Worm (Caenorhabditis elegans) whole organism, dauer: Measurements from ENCODE around the gene gex-4.

Experiments
- unc-62 ChIP-seq: sonication (generic microtip); optimal IDR thresholded peaks from 2 replicates; lab custom pipeline; 2017; ENCODE audit warnings: missing biosample characterization, missing genetic modification reagents, missing genetic modification characterization

The gex-4 gene

DNA sequence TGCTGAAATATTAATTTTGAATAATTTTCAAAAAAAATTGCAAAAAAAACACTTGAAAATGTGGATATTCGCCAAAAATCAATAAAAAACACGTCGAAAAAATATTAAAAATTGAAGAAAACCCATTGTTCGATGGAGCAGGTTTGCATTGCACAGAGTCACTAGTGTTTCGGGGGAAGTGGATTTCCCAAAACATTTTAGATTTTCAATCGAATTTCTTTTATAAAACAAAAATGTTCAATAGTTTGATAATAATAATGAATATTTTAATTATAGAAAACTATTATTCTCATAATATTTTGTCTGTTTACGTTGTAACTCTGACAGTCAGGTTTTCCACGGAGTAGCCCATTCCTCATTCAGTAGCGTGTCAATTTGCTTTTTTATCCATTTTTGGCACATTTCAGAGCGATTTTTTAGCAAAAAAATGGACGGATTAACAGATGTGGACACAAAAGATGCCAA lies at the start of gene gex-4, which contains the start of gene gphr-1:
TSS of gene gex-4 (minus strand) at position 2 of the 465 bp plus-strand sequence.
TSS of gene gphr-1 (plus strand) at position 415 of the 465 bp plus-strand sequence.
- TF ChIP-seq unc-62 (GFP tag; lab: Kevin White, UChicago), result no peak

DNA sequence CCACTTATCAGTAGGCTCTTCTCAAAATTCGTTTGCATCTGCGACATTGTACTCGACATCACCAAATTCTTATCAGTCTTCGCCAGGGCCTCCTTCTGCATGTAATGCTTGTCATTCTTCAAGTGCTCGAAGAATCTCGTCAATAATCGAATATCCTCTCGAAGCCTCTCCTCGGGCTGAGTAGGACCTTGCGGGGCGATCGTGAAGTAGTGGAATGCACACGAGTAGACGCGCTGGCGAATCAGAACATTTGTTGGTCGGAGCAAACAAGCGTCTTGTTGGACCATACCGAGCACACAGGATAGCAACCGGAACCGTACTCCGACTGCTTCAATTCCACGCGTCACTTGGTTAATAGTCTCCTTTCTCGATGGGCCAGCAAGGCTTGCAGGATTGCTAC lies 42.0 kb upstream of the gex-4 start:
- TF ChIP-seq unc-62 (GFP tag; lab: Kevin White, UChicago), result no peak

DNA sequence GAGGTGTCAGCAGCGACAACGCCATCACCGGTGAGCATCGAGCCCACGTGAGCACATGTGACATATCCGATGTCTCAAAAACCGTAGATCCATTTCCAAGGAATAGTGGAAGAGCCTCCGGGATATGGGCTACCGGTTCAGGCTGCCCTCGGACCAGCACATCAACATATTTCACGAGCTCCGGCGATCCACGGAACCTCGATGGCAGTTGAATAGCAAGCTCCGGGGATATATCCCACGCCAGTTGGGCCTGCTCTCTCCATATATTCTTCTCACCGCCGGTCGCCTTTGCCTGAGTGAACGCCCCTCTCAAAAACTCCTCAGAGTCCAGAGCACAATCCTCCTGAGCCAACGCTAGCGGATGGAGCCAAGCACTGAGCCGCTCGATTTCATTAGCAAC lies 41.4 kb upstream of the gex-4 start:
- TF ChIP-seq unc-62 (GFP tag; lab: Kevin White, UChicago), result no peak

DNA sequence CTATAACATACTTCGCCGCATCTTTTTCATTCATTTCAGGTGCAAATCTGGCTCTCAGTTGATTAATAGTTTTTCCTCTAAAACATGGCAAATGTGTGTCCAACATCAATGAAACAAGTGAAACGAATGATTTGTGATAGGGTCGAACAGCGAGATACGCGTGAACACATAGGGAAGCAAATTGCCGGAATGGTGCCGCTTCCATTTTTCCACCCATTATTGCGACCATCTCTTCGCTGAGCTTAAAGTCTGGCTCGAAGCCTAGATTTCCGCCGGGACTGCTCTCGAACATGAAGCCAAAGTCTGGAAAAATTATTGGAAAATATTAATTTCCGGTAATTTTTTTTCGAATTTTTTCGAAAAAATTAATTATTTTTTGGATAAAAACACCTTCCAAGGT lies 34.9 kb upstream of the gex-4 start:
- TF ChIP-seq unc-62 (GFP tag; lab: Kevin White, UChicago), result no peak

DNA sequence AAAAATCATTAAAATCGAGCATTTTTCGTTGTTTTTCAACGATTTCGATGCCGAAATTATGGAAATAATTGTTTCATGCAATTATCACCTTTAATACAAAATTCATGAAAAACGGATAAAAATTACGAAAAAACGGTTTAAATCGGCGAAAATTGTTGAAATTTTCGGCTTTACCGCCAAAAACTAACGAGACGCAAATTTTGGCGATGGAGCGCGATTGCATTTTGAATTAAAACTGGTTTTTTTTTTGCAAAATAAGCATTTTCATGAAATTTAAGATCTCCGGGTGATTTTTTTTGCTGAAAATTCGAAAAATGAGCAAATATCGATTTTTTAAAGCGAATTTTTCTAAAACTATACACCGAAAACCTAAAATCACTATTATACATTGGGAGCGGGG lies 32.7 kb upstream of the gex-4 start:
- no peak for TF ChIP-seq unc-62 (GFP tag; lab: Kevin White, UChicago)

DNA sequence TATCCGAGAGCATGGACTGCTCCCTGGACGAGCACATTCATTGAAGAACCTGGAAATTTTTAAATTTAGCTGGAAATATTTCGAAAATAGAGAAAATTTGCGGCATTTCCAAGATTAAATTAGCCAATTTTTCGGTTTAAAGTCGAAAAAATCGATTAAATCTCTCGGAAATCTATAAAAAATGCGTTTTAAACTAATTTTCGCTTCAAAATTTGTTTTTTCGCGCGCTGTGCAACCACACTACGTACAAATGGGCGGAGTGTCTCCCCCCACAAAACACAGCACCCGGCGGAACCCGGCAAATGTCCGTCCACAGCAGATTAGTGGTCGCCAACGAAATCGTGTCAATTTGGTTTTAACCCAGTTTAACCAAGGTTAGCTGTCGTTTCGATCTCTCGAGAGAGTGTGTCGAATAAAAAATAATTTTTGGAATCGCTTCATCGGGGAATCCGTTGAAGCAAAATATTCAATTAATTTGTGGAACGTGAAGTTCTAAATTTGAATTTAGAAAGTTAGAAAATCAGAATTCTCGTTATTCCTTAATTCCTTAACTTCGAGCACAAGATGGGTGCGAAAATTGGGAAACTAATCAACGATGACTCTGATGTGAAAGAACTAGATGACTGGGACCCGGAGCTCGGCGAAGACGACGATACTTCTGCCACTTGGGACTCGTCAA lies 31.8 kb upstream of the gex-4 start, which contains the start of the genes tim-1 and Y75B8A.23:
TSS of gene tim-1 (minus strand) at position 51 of the 679 bp plus-strand sequence.
TSS of gene Y75B8A.23 (plus strand) at position 547 of the 679 bp plus-strand sequence.
- no peak for TF ChIP-seq unc-62 (GFP tag; lab: Kevin White, UChicago)

DNA sequence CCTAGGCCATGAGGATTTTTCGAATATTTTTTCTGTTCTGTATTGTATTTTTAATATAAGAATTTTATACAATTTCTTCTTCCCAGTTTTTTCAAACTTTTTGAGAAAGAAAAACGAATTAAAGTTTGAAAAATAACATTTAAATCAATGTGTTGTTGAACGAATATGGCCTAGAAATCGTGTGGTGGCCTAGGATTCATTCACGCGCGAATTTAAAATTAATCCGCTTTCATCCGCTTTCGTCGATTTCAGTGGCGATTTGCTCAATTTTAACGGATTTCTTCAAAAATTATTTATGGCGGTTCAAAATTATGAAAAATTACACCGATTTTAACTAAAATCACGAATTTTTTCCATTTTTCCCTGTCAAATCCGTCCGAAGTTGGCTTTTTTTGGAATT lies 28.9 kb upstream of the gex-4 start:
- TF ChIP-seq unc-62 (GFP tag; lab: Kevin White, UChicago), result no peak

DNA sequence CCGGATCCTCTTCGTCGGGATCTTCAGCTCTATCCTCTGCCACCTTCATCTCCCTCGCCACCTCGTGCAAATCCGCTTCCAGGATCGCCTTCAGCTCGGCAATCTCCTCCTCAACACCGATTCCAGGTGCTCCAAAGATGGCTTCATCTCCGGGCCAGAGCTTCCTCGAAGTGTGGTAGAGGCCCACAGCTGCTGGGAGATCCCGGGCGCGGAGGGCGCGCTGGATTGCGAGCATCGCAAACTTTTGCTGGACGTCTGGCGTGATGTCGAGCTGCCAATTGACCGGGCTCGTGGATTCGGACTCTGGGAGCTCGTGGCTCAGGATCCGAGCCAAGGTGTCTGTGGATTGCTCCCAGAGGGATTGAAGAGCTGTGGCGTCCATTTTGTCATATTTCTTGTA lies 27.1 kb upstream of the gex-4 start:
- TF ChIP-seq unc-62 (GFP tag; lab: Kevin White, UChicago), result no peak

DNA sequence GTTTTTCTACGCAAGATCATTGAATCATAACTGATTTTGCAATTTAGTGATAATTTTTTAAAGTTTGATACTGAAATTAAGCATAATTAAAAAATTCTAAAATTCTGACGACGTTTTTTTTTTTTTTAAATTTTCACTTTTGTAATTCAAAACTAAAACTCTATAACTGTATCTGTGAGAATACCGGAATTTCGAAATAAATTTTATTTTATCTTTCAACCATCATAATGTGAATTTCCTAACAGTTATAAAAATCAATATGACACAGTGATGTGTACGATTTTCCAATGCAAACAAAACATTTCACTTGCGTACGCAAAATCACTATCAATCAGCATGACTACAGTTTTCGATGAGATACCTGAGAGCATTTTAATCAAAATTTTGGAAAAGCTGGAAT lies 17.5 kb upstream of the gex-4 start, which contains the start of the genes grl-15 and fbxa-89:
TSS of gene grl-15 (minus strand) at position 101 of the 400 bp plus-strand sequence.
TSS of gene fbxa-89 (plus strand) at position 271 of the 400 bp plus-strand sequence.
- no peak for TF ChIP-seq unc-62 (GFP tag; lab: Kevin White, UChicago)

DNA sequence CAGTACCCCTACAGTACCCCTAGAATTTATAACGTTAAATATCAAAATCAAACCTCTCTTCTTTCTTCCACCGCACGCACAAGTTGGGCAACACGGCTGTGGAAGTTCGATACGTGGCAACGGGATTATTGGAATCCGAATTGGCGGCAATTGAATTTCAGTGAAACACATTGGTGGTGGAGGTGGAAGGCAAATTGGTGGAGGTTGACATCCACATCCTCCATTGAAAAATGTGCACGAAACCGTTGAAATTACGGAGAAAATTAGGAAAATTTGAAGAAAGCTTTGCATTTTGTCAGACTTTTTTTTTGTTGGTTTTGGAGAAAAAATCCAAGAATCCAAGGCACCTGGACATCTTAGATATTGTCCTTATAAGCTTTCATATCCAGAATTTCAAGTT lies 16.9 kb upstream of the gex-4 start:
- TF ChIP-seq unc-62 (GFP tag; lab: Kevin White, UChicago), result no peak

DNA sequence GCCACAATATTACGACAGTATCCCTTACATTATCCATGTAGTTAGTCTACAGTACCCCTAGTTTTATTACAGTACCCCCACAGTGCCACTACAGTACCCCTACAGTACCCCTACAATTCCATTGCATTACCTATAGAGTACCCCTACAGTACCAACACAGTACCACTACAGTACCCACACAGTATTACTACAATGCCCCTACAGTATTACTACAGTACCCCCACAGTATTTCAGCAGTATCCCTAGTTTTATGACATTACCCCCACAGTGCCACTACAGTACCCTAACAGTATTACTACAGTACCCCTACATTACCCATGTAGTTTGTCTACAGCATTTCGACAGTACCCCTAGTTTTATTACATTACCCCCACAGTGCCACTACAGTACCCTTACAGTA lies 15.1 kb upstream of the gex-4 start:
- TF ChIP-seq unc-62 (GFP tag; lab: Kevin White, UChicago), result no peak

DNA sequence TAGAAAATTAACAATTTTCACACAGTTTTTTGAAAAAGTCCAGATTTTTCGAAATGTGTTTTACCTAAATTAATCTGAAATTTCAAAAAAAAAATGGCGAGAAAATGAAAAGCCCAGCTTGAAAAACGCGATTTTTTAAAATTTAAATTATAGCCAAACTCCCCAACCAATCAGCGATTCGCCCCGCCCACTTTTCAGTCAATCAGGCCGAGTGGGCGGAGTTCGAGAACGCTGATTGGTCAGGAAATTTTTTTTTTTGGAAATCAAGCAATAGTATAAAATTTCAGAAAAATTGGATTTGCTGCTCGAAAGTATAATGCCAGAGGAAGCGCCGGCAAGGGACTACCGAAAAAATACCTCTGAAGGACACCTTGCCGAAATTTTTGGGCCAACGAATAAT lies 13.1 kb upstream of the gex-4 start:
- no peak for TF ChIP-seq unc-62 (GFP tag; lab: Kevin White, UChicago)

DNA sequence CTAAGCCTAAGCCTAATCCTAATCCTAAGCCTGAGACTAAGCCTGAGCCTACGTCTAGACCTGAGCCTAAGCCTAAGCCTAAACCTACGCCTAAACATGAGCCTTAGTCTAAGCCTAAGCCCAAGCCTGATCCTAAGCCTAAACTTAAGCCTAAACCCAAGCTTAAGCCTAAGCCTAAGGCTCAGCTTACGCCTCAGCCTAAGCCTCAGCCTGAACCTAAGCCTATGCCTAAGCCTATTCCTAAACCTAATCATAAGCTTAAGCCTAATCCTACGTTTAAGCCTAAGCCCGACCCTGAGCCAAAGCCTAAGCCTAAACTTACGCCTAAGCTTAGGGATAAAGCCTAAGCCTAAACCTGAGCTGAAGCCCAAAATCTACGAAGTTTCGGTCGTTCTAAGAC lies 11.8 kb upstream of the gex-4 start:
- TF ChIP-seq unc-62 (GFP tag; lab: Kevin White, UChicago), result no peak

DNA sequence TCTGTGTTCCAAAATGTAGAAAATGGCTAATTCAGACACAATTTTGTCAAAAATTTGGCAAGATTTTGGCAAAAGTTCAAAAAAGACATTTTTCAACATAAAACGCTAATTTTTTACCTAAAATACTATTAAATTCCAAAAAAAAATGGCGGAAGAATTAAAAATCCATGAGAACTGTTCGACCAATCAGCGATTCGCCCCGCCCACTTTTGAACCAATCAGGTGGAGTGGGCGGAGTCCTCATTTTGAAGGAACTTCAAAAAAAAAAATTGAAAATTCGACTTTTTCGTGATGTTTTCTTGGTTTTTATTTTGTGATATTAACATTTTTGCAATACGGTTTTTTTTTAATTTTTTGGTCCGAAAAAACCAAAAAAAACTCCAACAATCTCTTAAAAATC lies 9.5 kb upstream of the gex-4 start:
- no peak for TF ChIP-seq unc-62 (GFP tag; lab: Kevin White, UChicago)

DNA sequence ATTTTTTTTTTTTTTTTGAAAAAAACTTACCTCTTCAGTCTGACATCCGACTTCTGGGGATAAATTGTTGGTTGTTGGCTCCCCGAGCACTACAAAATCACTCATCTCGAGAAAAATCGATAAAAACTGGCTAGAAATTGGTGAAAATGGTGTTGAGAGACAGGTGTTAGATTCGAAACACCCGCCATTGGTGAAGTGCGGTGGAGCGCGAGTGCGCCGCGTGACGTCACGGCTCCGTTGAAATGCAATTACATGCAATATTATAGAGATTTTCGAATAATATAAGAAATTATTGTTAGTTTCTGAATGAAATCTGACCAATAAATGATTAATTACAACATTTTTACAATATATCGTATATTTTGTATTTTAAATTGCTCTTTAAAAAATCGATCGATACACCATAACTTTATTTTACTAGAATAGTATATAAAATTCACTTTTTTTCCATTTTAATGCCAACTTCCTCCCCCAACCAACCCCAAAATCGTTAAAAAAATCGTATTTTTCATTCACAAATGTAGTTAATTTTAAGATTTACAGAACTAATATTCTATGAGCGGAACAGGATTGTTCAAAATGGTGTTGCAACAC lies 7.8 kb upstream of the gex-4 start, which contains the start of the genes Y75B8A.18 and Y75B8A.19:
TSS of gene Y75B8A.18 (minus strand) at position 142 of the 594 bp plus-strand sequence.
TSS of gene Y75B8A.19 (plus strand) at position 544 of the 594 bp plus-strand sequence.
- no peak for TF ChIP-seq unc-62 (GFP tag; lab: Kevin White, UChicago)

DNA sequence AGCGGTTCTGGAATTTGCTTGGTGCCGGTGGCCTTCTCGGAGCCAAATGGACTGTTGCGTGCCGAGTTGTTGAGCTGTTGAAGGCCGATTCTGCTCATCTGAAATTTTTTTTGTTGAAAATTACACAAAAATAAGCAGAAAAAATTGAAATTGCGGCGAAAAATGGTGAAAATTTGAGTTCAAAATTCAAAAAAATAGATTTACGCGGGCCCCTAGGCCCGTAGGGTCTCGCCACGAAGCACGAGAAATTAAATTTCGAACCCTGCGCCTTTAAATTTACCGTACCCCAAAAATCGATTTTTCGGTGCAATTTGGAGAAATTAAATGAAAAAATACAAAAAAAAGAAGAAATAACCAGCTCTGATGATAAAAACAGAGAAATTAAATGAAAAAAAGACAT lies 6.8 kb upstream of the gex-4 start, which contains the start of gene gmn-1:
TSS of gene gmn-1 (minus strand) at position 98 of the 400 bp plus-strand sequence.
- no peak for TF ChIP-seq unc-62 (GFP tag; lab: Kevin White, UChicago)
